Worm (Caenorhabditis elegans): ENCODE measurements around the gene acl-3.

- TF ChIP-seq let-526 (GFP tag; IDR thresholded peaks at IDR 0.05) (no peak), madf-8 (GFP tag; conservative IDR thresholded peaks at IDR 0.05) (no peak)
Observed at ce11 chrIV:11676054-11676453, 24.2 kb upstream of the acl-3 start, which contains the start of gene inx-9.
